Worm (Caenorhabditis elegans): ENCODE data around the gene K09F5.1.

Gene K09F5.1

ce11 chrX:7745386-7745785 lies 5.9 kb downstream of the K09F5.1 start:
- TF ChIP-seq sma-3 (GFP tag; optimal IDR thresholded peaks at IDR 0.05): no peak
- no peak for TF ChIP-seq elt-3 (tag; optimal IDR thresholded peaks at IDR 0.05)
- no peak for TF ChIP-seq ZK546.5 (tag; optimal IDR thresholded peaks at IDR 0.05)
- TF ChIP-seq nhr-25 (tag; optimal IDR thresholded peaks at IDR 0.05): no peak
- TF ChIP-seq F13H6.1 (tag; optimal IDR thresholded peaks at IDR 0.05): no peak
- TF ChIP-seq nhr-129 (tag; optimal IDR thresholded peaks at IDR 0.05): no peak
- no peak for TF ChIP-seq nhr-237 (tag; optimal IDR thresholded peaks at IDR 0.05)
- TF ChIP-seq zag-1 (tag; optimal IDR thresholded peaks at IDR 0.05): no peak
- TF ChIP-seq peb-1 (tag; optimal IDR thresholded peaks at IDR 0.05): no peak
- no peak for TF ChIP-seq ceh-82 (tag; optimal IDR thresholded peaks at IDR 0.05)
- no peak for TF ChIP-seq ceh-16 (tag; optimal IDR thresholded peaks at IDR 0.05)
- no peak for TF ChIP-seq R02D3.7 (tag; optimal IDR thresholded peaks at IDR 0.05)
- no peak for TF ChIP-seq nhr-23 (tag; optimal IDR thresholded peaks at IDR 0.05)
- TF ChIP-seq nhr-77 (tag; optimal IDR thresholded peaks at IDR 0.05): no peak
- TF ChIP-seq blmp-1 (tag; optimal IDR thresholded peaks at IDR 0.05; ENCODE audit: insufficient read depth): no peak
- TF ChIP-seq lin-13 (GFP tag; optimal IDR thresholded peaks at IDR 0.05): no peak
- TF ChIP-seq sem-4 (tag; optimal IDR thresholded peaks at IDR 0.05): no peak
- no peak for TF ChIP-seq lsy-2 (tag; optimal IDR thresholded peaks at IDR 0.05)

DNA sequence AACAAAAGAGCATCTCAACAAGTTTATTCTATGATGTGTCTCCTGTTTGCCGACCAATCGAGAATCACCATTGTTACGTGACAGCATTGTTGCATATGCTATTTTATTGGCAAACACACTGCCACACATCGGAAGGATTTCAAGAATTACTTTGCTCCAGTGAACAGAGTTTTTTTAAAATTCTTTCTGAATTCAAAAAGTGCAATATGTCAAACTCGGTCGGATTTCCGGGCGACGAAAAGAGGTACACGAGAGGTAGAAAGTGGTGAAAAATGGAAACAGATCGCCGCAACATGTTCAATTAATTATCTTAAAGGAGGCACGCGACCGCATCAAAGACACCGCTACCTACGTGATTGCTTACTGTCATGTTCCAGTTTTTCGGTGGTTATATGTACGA lies 10.6 kb downstream of the K09F5.1 start:
- TF ChIP-seq alr-1 (tag; optimal IDR thresholded peaks at IDR 0.05) (no peak), ceh-82 (tag; optimal IDR thresholded peaks at IDR 0.05) (no peak), nhr-25 (tag; optimal IDR thresholded peaks at IDR 0.05) (no peak), zag-1 (tag; optimal IDR thresholded peaks at IDR 0.05) (no peak)

DNA sequence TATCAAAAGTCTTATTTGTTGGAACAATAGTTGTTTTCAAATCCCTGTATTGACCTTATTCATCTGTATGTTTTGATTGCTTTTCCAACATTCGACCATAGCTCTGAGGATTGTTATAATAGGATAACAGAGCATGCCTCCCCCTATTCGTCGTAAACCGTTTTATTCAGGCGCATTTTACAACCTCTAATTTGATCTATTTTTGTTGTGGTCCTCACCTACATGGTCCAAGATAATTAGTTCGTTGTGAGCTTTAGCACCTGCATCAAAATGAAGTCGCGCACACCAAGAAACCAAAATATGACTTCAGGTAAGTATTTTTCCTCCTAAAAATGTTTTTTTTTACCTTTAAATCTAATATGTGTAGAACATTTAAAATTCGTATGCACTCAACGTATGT lies 13.3 kb downstream of the K09F5.1 start, which contains the start of gene deg-1:
TSS of gene deg-1 (plus strand) at position 301 of the 400 bp plus-strand sequence.
- no peak for TF ChIP-seq lin-39 (tag; optimal IDR thresholded peaks at IDR 0.05)

DNA sequence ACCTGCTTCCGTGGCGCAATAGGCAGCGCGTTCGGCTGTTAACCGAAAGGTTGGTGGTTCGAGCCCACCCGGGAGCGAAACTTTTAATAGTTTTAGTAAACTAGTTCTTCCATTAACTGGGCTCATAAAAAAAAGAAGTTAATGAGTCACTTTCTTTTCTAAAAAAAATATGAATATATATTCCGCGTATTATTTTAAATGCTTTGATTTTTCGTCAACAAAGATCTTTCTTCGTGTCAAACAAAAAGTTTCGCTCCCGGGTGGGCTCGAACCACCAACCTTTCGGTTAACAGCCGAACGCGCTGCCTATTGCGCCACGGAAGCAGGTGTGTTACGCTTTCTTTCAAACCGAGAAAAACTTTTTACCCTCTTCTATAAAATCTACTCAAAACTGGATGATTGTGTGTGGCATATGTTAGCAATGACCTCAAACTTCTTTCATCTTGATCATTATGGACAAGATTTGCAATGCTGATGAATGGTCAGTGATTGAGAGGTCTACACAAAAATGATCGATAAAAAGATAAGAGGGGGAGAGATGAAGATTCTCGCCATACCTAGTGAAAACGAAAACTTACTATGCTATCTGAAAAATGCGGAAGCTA lies 34.4 kb downstream of the K09F5.1 start:
- no peak for TF ChIP-seq unc-62 (GFP tag; optimal IDR thresholded peaks at IDR 0.05)
- no peak for TF ChIP-seq lin-11 (tag; optimal IDR thresholded peaks at IDR 0.05)
- TF ChIP-seq egl-27 (tag; optimal IDR thresholded peaks at IDR 0.05): peak; percentile 41
- no peak for TF ChIP-seq lin-39 (tag; optimal IDR thresholded peaks at IDR 0.05)
- TF ChIP-seq ZK546.5 (tag; optimal IDR thresholded peaks at IDR 0.05): no peak
- no peak for TF ChIP-seq alr-1 (tag; optimal IDR thresholded peaks at IDR 0.05)
- no peak for TF ChIP-seq dmd-4 (tag; optimal IDR thresholded peaks at IDR 0.05)
- TF ChIP-seq nhr-21 (tag; optimal IDR thresholded peaks at IDR 0.05): peak; percentile 47
- peak; percentile 88 for TF ChIP-seq elt-1 (tag; optimal IDR thresholded peaks at IDR 0.05)
- peak; percentile 65 for TF ChIP-seq blmp-1 (tag; optimal IDR thresholded peaks at IDR 0.05; ENCODE audit: insufficient read depth)
- TF ChIP-seq aly-2 (tag; optimal IDR thresholded peaks at IDR 0.05): no peak
- peak; percentile 4 for TF ChIP-seq C34F6.9 (tag; optimal IDR thresholded peaks at IDR 0.05)
- TF ChIP-seq ztf-4 (tag; optimal IDR thresholded peaks at IDR 0.05): no peak
- no peak for TF ChIP-seq zag-1 (tag; optimal IDR thresholded peaks at IDR 0.05)
- TF ChIP-seq sma-9 (GFP tag; optimal IDR thresholded peaks at IDR 0.05): peak; percentile 81
- no peak for TF ChIP-seq sma-9 (tag; optimal IDR thresholded peaks at IDR 0.05)
- TF ChIP-seq sma-3 (GFP tag; optimal IDR thresholded peaks at IDR 0.05): peak; percentile 58
- no peak for TF ChIP-seq nhr-11 (tag; optimal IDR thresholded peaks at IDR 0.05)
- peak; percentile 43 for TF ChIP-seq crh-2 (tag; optimal IDR thresholded peaks at IDR 0.05)
- no peak for TF ChIP-seq ama-1 (optimal IDR thresholded peaks at IDR 0.05)
- TF ChIP-seq nhr-23 (tag; optimal IDR thresholded peaks at IDR 0.05): no peak
- TF ChIP-seq snpc-4 (tag; optimal IDR thresholded peaks at IDR 0.05): no peak
- TF ChIP-seq F13H6.1 (tag; optimal IDR thresholded peaks at IDR 0.05): peak; percentile 13
- no peak for TF ChIP-seq mbf-1 (tag; optimal IDR thresholded peaks at IDR 0.05)
- TF ChIP-seq Y55F3AM.14 (GFP tag; optimal IDR thresholded peaks at IDR 0.05): no peak
- TF ChIP-seq R02D3.7 (tag; optimal IDR thresholded peaks at IDR 0.05): no peak
- TF ChIP-seq gmeb-1 (tag; optimal IDR thresholded peaks at IDR 0.05): peak; percentile 24
- no peak for TF ChIP-seq peb-1 (tag; optimal IDR thresholded peaks at IDR 0.05)
- TF ChIP-seq ztf-11 (tag; optimal IDR thresholded peaks at IDR 0.05): no peak
- peak in 1 of 2 experiments; percentile 21 for TF ChIP-seq lsy-2 (tag; optimal IDR thresholded peaks at IDR 0.05)
- no peak for TF ChIP-seq ceh-16 (tag; optimal IDR thresholded peaks at IDR 0.05)
- peak; percentile 20 for TF ChIP-seq fos-1 (tag; optimal IDR thresholded peaks at IDR 0.05)
- TF ChIP-seq nhr-129 (tag; optimal IDR thresholded peaks at IDR 0.05): peak; percentile 31
- TF ChIP-seq nhr-25 (tag; optimal IDR thresholded peaks at IDR 0.05): peak; percentile 72

All from whole organism, L2 larva.